Worm (Caenorhabditis elegans) whole organism, L1 larva: ENCODE measurements around the gene fip-4.

Source experiments
- C04F5.9 ChIP-seq: sonication (generic microtip); optimal IDR thresholded peaks from 2 replicates; lab custom pipeline; 2016; ENCODE audit warnings: missing genetic modification characterization, missing compliant biosample characterization
- C34B4.2 ChIP-seq: sonication (generic microtip); optimal IDR thresholded peaks from 2 replicates; lab custom pipeline; 2017; ENCODE audit warnings: mild to moderate bottlenecking, missing genetic modification characterization, missing compliant biosample characterization
- F16B12.6 ChIP-seq: fragments of 150-350 bp; optimal IDR thresholded peaks from 2 replicates; lab custom pipeline; 2014; ENCODE audit warnings: missing biosample characterization, missing genetic modification characterization
- Y116A8C.19 ChIP-seq: sonication (generic microtip); optimal IDR thresholded peaks from 2 replicates; lab custom pipeline; 2016; ENCODE audit warnings: missing compliant biosample characterization, missing genetic modification characterization, borderline replicate concordance
- aly-2 ChIP-seq: fragments of 150-350 bp; optimal IDR thresholded peaks from 2 replicates; lab custom pipeline; 2014; ENCODE audit warnings: missing biosample characterization, missing genetic modification characterization
- ama-1 ChIP-seq: fragments of 150-350 bp; optimal IDR thresholded peaks from 2 replicates; lab custom pipeline; 2014
- blmp-1 ChIP-seq: fragments of 150-350 bp; optimal IDR thresholded peaks from 2 replicates; lab custom pipeline; 2014; ENCODE audit warnings: missing biosample characterization, missing genetic modification characterization
- ceh-63 ChIP-seq: fragments of 200-800 bp; sonication (Bioruptor generic); optimal IDR thresholded peaks from 2 replicates; lab custom pipeline; 2018; ENCODE audit warnings: mild to moderate bottlenecking, missing genetic modification characterization, missing compliant biosample characterization
- ceh-8 ChIP-seq: fragments of 200-800 bp; sonication (Bioruptor generic); optimal IDR thresholded peaks from 2 replicates; lab custom pipeline; 2018; ENCODE audit warnings: mild to moderate bottlenecking, missing genetic modification characterization, moderate library complexity, missing compliant biosample characterization
- ceh-82 ChIP-seq, 3 experiments: fragments of 150-350 bp in 1 of 3; sonication (generic microtip) in 2 of 3; optimal IDR thresholded peaks; 2 replicates each; lab custom pipeline; 2014 to 2017; ENCODE audit warnings: missing biosample characterization in 3 of 3, missing genetic modification characterization in 3 of 3
- ceh-88 ChIP-seq: fragments of 200-800 bp; sonication (Bioruptor generic); IDR thresholded peaks from 2 replicates; pipeline ENCODE4 v1.3.6; 2022; ENCODE audit warnings: missing genetic modification characterization, missing compliant biosample characterization
- ceh-90 ChIP-seq: sonication (generic microtip); optimal IDR thresholded peaks from 2 replicates; lab custom pipeline; 2016; ENCODE audit warnings: missing genetic modification characterization, missing compliant biosample characterization
- dpl-1 ChIP-seq, 3 experiments: fragments of 150-350 bp in 2 of 3; sonication (generic microtip) in 1 of 3; optimal IDR thresholded peaks; 2 replicates each; lab custom pipeline; 2014 to 2017; ENCODE audit warnings: missing biosample characterization in 3 of 3, missing genetic modification characterization in 3 of 3, missing genetic modification reagents in 3 of 3
- efl-1 ChIP-seq, 4 experiments: fragments of 150-350 bp; optimal IDR thresholded peaks in 3 of 4; peaks in 1 of 4; 1 replicate in 1 of 4; 2 replicates in 3 of 4; lab custom pipeline; 2014; ENCODE audit warnings: missing biosample characterization in 2 of 4, missing genetic modification characterization in 2 of 4, missing genetic modification reagents in 2 of 4
- efl-3 ChIP-seq: fragments of 200-800 bp; sonication (Bioruptor generic); optimal IDR thresholded peaks from 2 replicates; lab custom pipeline; 2018; ENCODE audit warnings: mild to moderate bottlenecking, missing genetic modification characterization, missing compliant biosample characterization
- egl-27 ChIP-seq, 2 experiments: fragments of 150-350 bp in 1 of 2; sonication (generic microtip); optimal IDR thresholded peaks; 3 replicates each; lab custom pipeline; 2017 to 2018; ENCODE audit warnings: missing biosample characterization in 2 of 2, missing genetic modification characterization in 2 of 2, missing genetic modification reagents in 2 of 2
- elt-2 ChIP-seq: sonication (generic microtip); optimal IDR thresholded peaks from 2 replicates; lab custom pipeline; 2016; ENCODE audit warnings: missing genetic modification characterization, mild to moderate bottlenecking, inconsistent platforms, missing compliant biosample characterization, missing genetic modification reagents
- elt-3 ChIP-seq, 6 experiments: fragments of 150-350 bp in 1 of 6; sonication (generic microtip); optimal IDR thresholded peaks; 2 replicates each; lab custom pipeline; 2017 to 2018; ENCODE audit warnings: missing biosample characterization in 6 of 6, missing genetic modification characterization in 6 of 6, inconsistent platforms in 1 of 6
- ets-5 ChIP-seq: fragments of 200-800 bp; sonication (Bioruptor generic); IDR thresholded peaks from 2 replicates; pipeline ENCODE4 v1.3.6; 2022; ENCODE audit warnings: missing genetic modification characterization, missing compliant biosample characterization
- fkh-10 ChIP-seq: sonication (generic microtip); optimal IDR thresholded peaks from 2 replicates; lab custom pipeline; 2017; ENCODE audit warnings: missing biosample characterization, missing genetic modification reagents, missing genetic modification characterization
- fkh-8 ChIP-seq: sonication (generic microtip); optimal IDR thresholded peaks from 2 replicates; lab custom pipeline; 2016; ENCODE audit warnings: mild to moderate bottlenecking, missing genetic modification characterization, missing compliant biosample characterization
- fos-1 ChIP-seq: fragments of 150-350 bp; optimal IDR thresholded peaks from 2 replicates; lab custom pipeline; 2014; ENCODE audit warnings: missing biosample characterization, missing genetic modification characterization
- grh-1 ChIP-seq: fragments of 200-800 bp; sonication (Bioruptor generic); IDR thresholded peaks from 2 replicates; pipeline ENCODE4 v1.3.6; 2022; ENCODE audit warnings: missing genetic modification reagents, missing genetic modification characterization, missing compliant biosample characterization
- hlh-17 ChIP-seq: fragments of 200-800 bp; sonication (Bioruptor generic); optimal IDR thresholded peaks from 2 replicates; lab custom pipeline; 2018; ENCODE audit warnings: missing genetic modification characterization, mild to moderate bottlenecking, missing compliant biosample characterization, moderate library complexity, borderline replicate concordance
- hlh-4 ChIP-seq: sonication (generic microtip); optimal IDR thresholded peaks from 2 replicates; lab custom pipeline; 2016; ENCODE audit warnings: mild to moderate bottlenecking, missing genetic modification characterization, missing compliant biosample characterization
- hpl-2 ChIP-seq: fragments of 150-350 bp; optimal IDR thresholded peaks from 2 replicates; lab custom pipeline; 2014; ENCODE audit warnings: missing biosample characterization, missing genetic modification reagents, missing genetic modification characterization
- irx-1 ChIP-seq: sonication (generic microtip); optimal IDR thresholded peaks from 2 replicates; lab custom pipeline; 2016; ENCODE audit warnings: missing genetic modification characterization, missing compliant biosample characterization
- isw-1 ChIP-seq: fragments of 200-800 bp; sonication (Bioruptor generic); IDR thresholded peaks from 2 replicates; pipeline ENCODE4 v1.3.6; 2022; ENCODE audit warnings: missing genetic modification characterization, missing compliant biosample characterization
- lin-13 ChIP-seq: fragments of 150-350 bp; optimal IDR thresholded peaks from 2 replicates; lab custom pipeline; 2014; ENCODE audit warnings: missing biosample characterization, missing genetic modification reagents, missing genetic modification characterization
- lin-14 ChIP-seq: fragments of 200-800 bp; sonication (Bioruptor generic); optimal IDR thresholded peaks from 2 replicates; lab custom pipeline; 2018; ENCODE audit warnings: mild to moderate bottlenecking, missing genetic modification characterization, moderate library complexity, missing compliant biosample characterization
- lin-39 ChIP-seq: fragments of 150-350 bp; optimal IDR thresholded peaks from 2 replicates; lab custom pipeline; 2014; ENCODE audit warnings: missing biosample characterization, missing genetic modification reagents, missing genetic modification characterization
- lir-3 ChIP-seq: sonication (generic microtip); optimal IDR thresholded peaks from 2 replicates; lab custom pipeline; 2016; ENCODE audit warnings: mild to moderate bottlenecking, missing genetic modification characterization, moderate library complexity, missing compliant biosample characterization; ENCODE audit not compliant: poor library complexity
- lsy-2 ChIP-seq, 2 experiments: fragments of 150-350 bp; optimal IDR thresholded peaks; 2 replicates each; lab custom pipeline; 2014; ENCODE audit warnings: missing biosample characterization in 2 of 2, missing genetic modification characterization in 2 of 2
- mep-1 ChIP-seq: fragments of 150-350 bp; optimal IDR thresholded peaks from 2 replicates; lab custom pipeline; 2014; ENCODE audit warnings: missing biosample characterization, missing genetic modification characterization
- nhr-12 ChIP-seq: sonication (generic microtip); optimal IDR thresholded peaks from 2 replicates; lab custom pipeline; 2017; ENCODE audit warnings: missing biosample characterization, missing genetic modification characterization
- nhr-19 ChIP-seq: fragments of 200-800 bp; sonication (Bioruptor generic); conservative IDR thresholded peaks from 2 replicates; pipeline ENCODE4 v1.3.6; 2022; ENCODE audit warnings: missing genetic modification characterization, missing compliant biosample characterization
- nhr-20 ChIP-seq: sonication (generic microtip); optimal IDR thresholded peaks from 2 replicates; lab custom pipeline; 2016; ENCODE audit warnings: mild to moderate bottlenecking, missing genetic modification characterization, missing compliant biosample characterization
- nhr-237 ChIP-seq: fragments of 150-350 bp; optimal IDR thresholded peaks from 2 replicates; lab custom pipeline; 2014; ENCODE audit warnings: missing biosample characterization, missing genetic modification characterization
- nhr-28 ChIP-seq: fragments of 150-350 bp; optimal IDR thresholded peaks from 2 replicates; lab custom pipeline; 2014; ENCODE audit warnings: missing biosample characterization, missing genetic modification characterization
- nhr-47 ChIP-seq: sonication (generic microtip); optimal IDR thresholded peaks from 2 replicates; lab custom pipeline; 2016; ENCODE audit warnings: mild to moderate bottlenecking, missing genetic modification characterization, moderate library complexity, missing compliant biosample characterization
- nhr-76 ChIP-seq: sonication (generic microtip); optimal IDR thresholded peaks from 2 replicates; lab custom pipeline; 2017; ENCODE audit warnings: missing biosample characterization, missing genetic modification characterization
- nhr-77 ChIP-seq: fragments of 150-350 bp; optimal IDR thresholded peaks from 2 replicates; lab custom pipeline; 2014; ENCODE audit warnings: missing biosample characterization, missing genetic modification characterization
- nhr-84 ChIP-seq: sonication (generic microtip); optimal IDR thresholded peaks from 2 replicates; lab custom pipeline; 2017; ENCODE audit warnings: missing biosample characterization, missing genetic modification characterization
- nhr-85 ChIP-seq: sonication (generic microtip); peaks from one replicate; lab custom pipeline; 2016; ENCODE audit warnings: missing genetic modification characterization, inconsistent platforms, missing compliant biosample characterization
- nhr-90 ChIP-seq: sonication (generic microtip); optimal IDR thresholded peaks from 2 replicates; lab custom pipeline; 2016; ENCODE audit warnings: mild to moderate bottlenecking, missing genetic modification characterization, missing compliant biosample characterization; ENCODE audit not compliant: poor library complexity
- pag-3 ChIP-seq: sonication (generic microtip); optimal IDR thresholded peaks from 2 replicates; lab custom pipeline; 2017; ENCODE audit warnings: missing genetic modification characterization, mild to moderate bottlenecking, missing compliant biosample characterization, antibody characterized with exemption, borderline replicate concordance; ENCODE audit not compliant: insufficient read depth
- pax-3 ChIP-seq: fragments of 200-800 bp; sonication (Bioruptor generic); optimal IDR thresholded peaks from 2 replicates; lab custom pipeline; 2018; ENCODE audit warnings: mild to moderate bottlenecking, missing genetic modification characterization, moderate library complexity, missing compliant biosample characterization
- sup-37 ChIP-seq: fragments of 200-800 bp; sonication (Bioruptor generic); optimal IDR thresholded peaks from 2 replicates; lab custom pipeline; 2018; ENCODE audit warnings: mild to moderate bottlenecking, missing genetic modification characterization, missing compliant biosample characterization
- tbx-2 ChIP-seq: sonication (generic microtip); optimal IDR thresholded peaks from 2 replicates; lab custom pipeline; 2016; ENCODE audit warnings: missing genetic modification characterization, missing compliant biosample characterization
- unc-62 ChIP-seq: fragments of 150-350 bp; optimal IDR thresholded peaks from 2 replicates; lab custom pipeline; 2014; ENCODE audit warnings: missing biosample characterization, missing genetic modification reagents, missing genetic modification characterization
- vab-15 ChIP-seq: sonication (generic microtip); optimal IDR thresholded peaks from 2 replicates; lab custom pipeline; 2017; ENCODE audit warnings: missing genotype, mild to moderate bottlenecking, missing genetic modification characterization, missing compliant biosample characterization
- ztf-11 ChIP-seq, 2 experiments: sonication (generic microtip); optimal IDR thresholded peaks; 2 replicates each; lab custom pipeline; 2016 to 2017; ENCODE audit warnings: missing genetic modification characterization in 2 of 2, missing biosample characterization in 1 of 2, missing compliant biosample characterization in 1 of 2

The fip-4 gene

ce11 chrV:8607353-8607850 lies 3.7 kb downstream of the fip-4 start, which contains the start of gene smk-1:
TSS of gene smk-1 (plus strand) at chrV:8607800.
- TF ChIP-seq ceh-88 (GFP tag; lab: Robert Waterston, UW) (no peak), blmp-1 (tag; lab: Kevin White, UChicago) (peak; percentile 85), elt-2 (tag; lab: Kevin White, UChicago) (no peak), lir-3 (tag; lab: Kevin White, UChicago) (no peak), grh-1 (no peak), ceh-8 (GFP tag; lab: Kevin White, UChicago) (no peak), fkh-8 (tag; lab: Kevin White, UChicago) (no peak), aly-2 (tag; lab: Kevin White, UChicago) (no peak), nhr-77 (no peak), C34B4.2 (tag; lab: Kevin White, UChicago) (no peak), sup-37 (GFP tag; lab: Kevin White, UChicago) (no peak), nhr-12 (no peak), ztf-11 (tag; optimal IDR thresholded peaks at IDR 0.05; lab: Kevin White, UChicago) (no peak), pag-3 (tag; lab: Kevin White, UChicago) (no peak), nhr-47 (tag; lab: Kevin White, UChicago) (peak; percentile 4), nhr-85 (tag; lab: Kevin White, UChicago) (peak; percentile 77), hlh-4 (tag; lab: Kevin White, UChicago) (no peak), ama-1 (lab: Kevin White, UChicago) (no peak), ceh-63 (GFP tag; lab: Kevin White, UChicago) (no peak), pax-3 (tag; lab: Kevin White, UChicago) (no peak), elt-3 (tag; optimal IDR thresholded peaks at IDR 0.05; lab: Kevin White, UChicago) (peak in 3 of 6 experiments; percentile 9 to 79 (median 12)), nhr-20 (tag; lab: Kevin White, UChicago) (peak; percentile 42), isw-1 (no peak), ets-5 (GFP tag; lab: Robert Waterston, UW) (no peak), nhr-19 (GFP tag; lab: Robert Waterston, UW) (0 out of 2 replicates have a peak, but pooled peaks have one; percentile 3), C04F5.9 (no peak), F16B12.6 (tag; lab: Kevin White, UChicago) (no peak), tbx-2 (no peak), lin-14 (peak; percentile 67), lsy-2 (tag; optimal IDR thresholded peaks at IDR 0.05; lab: Kevin White, UChicago) (peak in 1 of 2 experiments; percentile 18), fos-1 (tag; lab: Kevin White, UChicago) (no peak), mep-1 (peak; percentile 34), egl-27 (tag; optimal IDR thresholded peaks at IDR 0.05; lab: Kevin White, UChicago) (no peak), nhr-28 (tag; lab: Kevin White, UChicago) (no peak), fkh-10 (no peak), ceh-82 (tag; optimal IDR thresholded peaks at IDR 0.05; lab: Kevin White, UChicago) (no peak), Y116A8C.19 (tag; lab: Kevin White, UChicago) (no peak), efl-1 (optimal IDR thresholded peaks at IDR 0.05; lab: Kevin White, UChicago) (no peak), efl-1 (GFP tag; optimal IDR thresholded peaks at IDR 0.05 in 1 of 2; lab: Kevin White, UChicago) (no peak), nhr-90 (tag; lab: Kevin White, UChicago) (peak; percentile 23), vab-15 (tag; lab: Kevin White, UChicago) (no peak), ceh-90 (no peak), irx-1 (tag; lab: Kevin White, UChicago) (no peak), lin-13 (GFP tag; lab: Kevin White, UChicago) (no peak), lin-39 (tag; lab: Kevin White, UChicago) (no peak), unc-62 (no peak), efl-3 (GFP tag; lab: Kevin White, UChicago) (no peak), hlh-17 (no peak), nhr-237 (no peak), nhr-76 (tag; lab: Kevin White, UChicago) (no peak), nhr-84 (tag; lab: Kevin White, UChicago) (no peak), dpl-1 (GFP tag; optimal IDR thresholded peaks at IDR 0.05; lab: Kevin White, UChicago) (no peak), hpl-2 (GFP tag; lab: Kevin White, UChicago) (no peak)
